Fruit fly (Drosophila melanogaster) whole organism, embryonic: ENCODE data around the gene CG14352.
A peak's percentile ranks its signal among the peaks of the same experiment; 100 is the strongest.

Source experiments
- Atf-2 ChIP-seq: fragments of 200-800 bp; sonication (Bioruptor generic); optimal IDR thresholded peaks from 2 replicates; lab custom pipeline; 2016; ENCODE audit warnings: missing biosample characterization, missing genetic modification characterization
- Bteb2 ChIP-seq: fragments of 200-800 bp; sonication (Bioruptor generic); optimal IDR thresholded peaks from 2 replicates; lab custom pipeline; 2016; ENCODE audit warnings: missing biosample characterization, missing genetic modification characterization
- CG10959 ChIP-seq: fragments of 200-800 bp; sonication (Bioruptor generic); IDR thresholded peaks from 2 replicates; pipeline ENCODE4 v1.3.6; 2022; ENCODE audit warnings: missing biosample characterization, missing genetic modification characterization
- CG11398 ChIP-seq: fragments of 200-800 bp; sonication (Bioruptor generic); optimal IDR thresholded peaks from 2 replicates; lab custom pipeline; 2016; ENCODE audit warnings: missing biosample characterization, missing genetic modification characterization
- CG13296 ChIP-seq: fragments of 200-800 bp; sonication (Bioruptor generic); optimal IDR thresholded peaks from 3 replicates; lab custom pipeline; 2018; ENCODE audit warnings: missing biosample characterization, mild to moderate bottlenecking, missing genetic modification characterization
- CG1602 ChIP-seq: fragments of 200-800 bp; sonication (Bioruptor generic); optimal IDR thresholded peaks from 3 replicates; lab custom pipeline; 2016; ENCODE audit warnings: missing biosample characterization, missing genetic modification characterization
- CG18764 ChIP-seq: fragments of 200-800 bp; sonication (Bioruptor generic); optimal IDR thresholded peaks from 3 replicates; lab custom pipeline; 2016; ENCODE audit warnings: missing biosample characterization, missing genetic modification characterization
- CG2678 ChIP-seq: fragments of 200-800 bp; sonication (Bioruptor generic); optimal IDR thresholded peaks from 3 replicates; lab custom pipeline; 2019; ENCODE audit warnings: missing biosample characterization, mild to moderate bottlenecking, missing genetic modification characterization, moderate library complexity
- CG2712 ChIP-seq: fragments of 200-800 bp; optimal IDR thresholded peaks from 3 replicates; lab custom pipeline; 2019; ENCODE audit warnings: missing biosample characterization, mild to moderate bottlenecking, missing genetic modification characterization, moderate library complexity
- CG30020 ChIP-seq: fragments of 200-800 bp; optimal IDR thresholded peaks from 2 replicates; lab custom pipeline; 2019; ENCODE audit warnings: missing biosample characterization, mild to moderate bottlenecking, missing genetic modification characterization, moderate library complexity
- CG3281 ChIP-seq: fragments of 200-800 bp; sonication (Bioruptor generic); optimal IDR thresholded peaks from 3 replicates; lab custom pipeline; 2017; ENCODE audit warnings: missing biosample characterization, mild to moderate bottlenecking, missing genetic modification characterization
- CG3726 ChIP-seq: fragments of 200-800 bp; sonication (Bioruptor generic); IDR thresholded peaks from 3 replicates; pipeline ENCODE4, ENCODE4 v1.3.6; 2022; ENCODE audit warnings: missing biosample characterization, missing genetic modification characterization
- CG4854 ChIP-seq: fragments of 200-800 bp; sonication (Bioruptor generic); optimal IDR thresholded peaks from 2 replicates; lab custom pipeline; 2016; ENCODE audit warnings: missing biosample characterization, missing genetic modification characterization, inconsistent platforms
- CG6654 ChIP-seq: fragments of 200-800 bp; sonication (Bioruptor generic); optimal IDR thresholded peaks from 2 replicates; lab custom pipeline; 2017; ENCODE audit warnings: missing biosample characterization, mild to moderate bottlenecking, missing genetic modification characterization
- CG6791 ChIP-seq: fragments of 200-800 bp; sonication (Bioruptor generic); IDR thresholded peaks from 3 replicates; pipeline ENCODE4 v1.3.6; 2022; ENCODE audit warnings: missing biosample characterization, missing genetic modification characterization; ENCODE audit not compliant: partially characterized antibody
- CG7745 ChIP-seq: fragments of 200-800 bp; sonication (Bioruptor generic); optimal IDR thresholded peaks from 2 replicates; lab custom pipeline; 2018; ENCODE audit warnings: missing biosample characterization, mild to moderate bottlenecking, missing genetic modification characterization, moderate library complexity
- CG8765 ChIP-seq: fragments of 200-800 bp; sonication (Bioruptor generic); IDR thresholded peaks from 2 replicates; pipeline ENCODE4 v1.3.6; 2022; ENCODE audit warnings: missing biosample characterization, missing genetic modification characterization
- CG9932 ChIP-seq: fragments of 200-800 bp; sonication (Bioruptor generic); IDR thresholded peaks from 2 replicates; pipeline ENCODE4 v1.3.6; 2022; ENCODE audit warnings: missing biosample characterization, missing genetic modification characterization
- Dbx ChIP-seq: fragments of 200-800 bp; sonication (Bioruptor generic); IDR thresholded peaks from 3 replicates; pipeline ENCODE4 v1.3.6; 2022; ENCODE audit warnings: missing biosample characterization, missing genetic modification characterization
- Dek ChIP-seq: fragments of 200-800 bp; sonication (Bioruptor generic); optimal IDR thresholded peaks from 3 replicates; lab custom pipeline; 2019; ENCODE audit warnings: missing biosample characterization, mild to moderate bottlenecking, missing genetic modification characterization, moderate library complexity
- Elba2 ChIP-seq: fragments of 200-800 bp; sonication (Bioruptor generic); optimal IDR thresholded peaks from 3 replicates; lab custom pipeline; 2016; ENCODE audit warnings: missing biosample characterization, missing genetic modification characterization
- Ets97D ChIP-seq: fragments of 200-800 bp; sonication (Bioruptor generic); optimal IDR thresholded peaks from 3 replicates; lab custom pipeline; 2016; ENCODE audit warnings: missing biosample characterization, missing genetic modification characterization
- Fer1 ChIP-seq: fragments of 200-800 bp; sonication (Bioruptor generic); optimal IDR thresholded peaks from 2 replicates; lab custom pipeline; 2017; ENCODE audit warnings: missing biosample characterization, mild to moderate bottlenecking, missing genetic modification characterization
- Fer2 ChIP-seq: fragments of 200-800 bp; sonication (Bioruptor generic); optimal IDR thresholded peaks from 2 replicates; lab custom pipeline; 2018; ENCODE audit warnings: missing biosample characterization, mild to moderate bottlenecking, missing genetic modification characterization, moderate library complexity
- Gsc ChIP-seq: fragments of 200-800 bp; sonication (Bioruptor generic); IDR thresholded peaks from 2 replicates; pipeline ENCODE4 v1.3.6; 2022; ENCODE audit warnings: missing biosample characterization, missing genetic modification characterization
- HLH3B ChIP-seq: fragments of 200-800 bp; sonication (Bioruptor generic); IDR thresholded peaks from 2 replicates; pipeline ENCODE4 v1.3.6; 2022; ENCODE audit warnings: missing biosample characterization, missing genetic modification characterization
- HLHmδ ChIP-seq: fragments of 200-800 bp; sonication (Bioruptor generic); optimal IDR thresholded peaks from 2 replicates; lab custom pipeline; 2018; ENCODE audit warnings: missing biosample characterization, mild to moderate bottlenecking, missing genetic modification characterization, moderate library complexity
- Hmr ChIP-seq: fragments of 200-800 bp; sonication (Bioruptor generic); optimal IDR thresholded peaks from 3 replicates; lab custom pipeline; 2017; ENCODE audit warnings: mild to moderate bottlenecking, missing biosample characterization, missing genetic modification reagents, missing genetic modification characterization
- Hmx ChIP-seq: fragments of 200-800 bp; sonication (Bioruptor generic); optimal IDR thresholded peaks from 2 replicates; lab custom pipeline; 2016; ENCODE audit warnings: missing biosample characterization, missing genetic modification characterization
- Med ChIP-seq: fragments of 200-800 bp; sonication (Bioruptor generic); peaks from one replicate; lab custom pipeline; 2016; ENCODE audit warnings: missing biosample characterization, missing genetic modification characterization, mild to moderate bottlenecking, inconsistent platforms, moderate library complexity
- NC2β ChIP-seq: fragments of 200-800 bp; sonication (Bioruptor generic); optimal IDR thresholded peaks from 2 replicates; lab custom pipeline; 2016; ENCODE audit warnings: missing biosample characterization, missing genetic modification characterization
- btn ChIP-seq: fragments of 200-800 bp; sonication (Bioruptor generic); optimal IDR thresholded peaks from 2 replicates; lab custom pipeline; 2016; ENCODE audit warnings: missing biosample characterization, missing genetic modification characterization
- cg ChIP-seq: fragments of 200-800 bp; sonication (Bioruptor generic); optimal IDR thresholded peaks from 3 replicates; lab custom pipeline; 2019; ENCODE audit warnings: missing biosample characterization, mild to moderate bottlenecking, missing genetic modification characterization, moderate library complexity
- esg ChIP-seq: fragments of 200-800 bp; sonication (Bioruptor generic); conservative IDR thresholded peaks from 2 replicates; pipeline ENCODE4 v1.3.6; 2022; ENCODE audit warnings: missing biosample characterization, missing genetic modification characterization
- fu2 ChIP-seq: fragments of 200-800 bp; sonication (Bioruptor generic); optimal IDR thresholded peaks from 2 replicates; lab custom pipeline; 2016; ENCODE audit warnings: missing biosample characterization, missing genetic modification characterization
- gce ChIP-seq: fragments of 200-800 bp; sonication (Bioruptor generic); IDR thresholded peaks from 3 replicates; pipeline ENCODE4 v1.3.6; 2022; ENCODE audit warnings: missing biosample characterization, missing genetic modification characterization
- gfzf ChIP-seq: fragments of 200-800 bp; sonication (Bioruptor generic); optimal IDR thresholded peaks from 2 replicates; lab custom pipeline; 2016; ENCODE audit warnings: missing biosample characterization, mild to moderate bottlenecking, missing genetic modification characterization, moderate library complexity
- gsb ChIP-seq: fragments of 200-800 bp; sonication (Bioruptor generic); IDR thresholded peaks from 2 replicates; pipeline ENCODE4 v1.3.6; 2022; ENCODE audit warnings: missing biosample characterization, missing genetic modification characterization
- gsb-n ChIP-seq: fragments of 200-800 bp; sonication (Bioruptor generic); optimal IDR thresholded peaks from 3 replicates; lab custom pipeline; 2018; ENCODE audit warnings: missing biosample characterization, mild to moderate bottlenecking, missing genetic modification characterization
- klu ChIP-seq: fragments of 200-800 bp; sonication (Bioruptor generic); IDR thresholded peaks from 2 replicates; pipeline ENCODE4 v1.3.6; 2022; ENCODE audit warnings: missing biosample characterization, missing genetic modification characterization
- lmd ChIP-seq: fragments of 200-800 bp; sonication (Bioruptor generic); IDR thresholded peaks from 2 replicates; pipeline ENCODE4 v1.3.6; 2022; ENCODE audit warnings: missing biosample characterization, missing genetic modification characterization
- onecut ChIP-seq: fragments of 200-800 bp; sonication (Bioruptor generic); IDR thresholded peaks from 2 replicates; pipeline ENCODE4 v1.3.6; 2022; ENCODE audit warnings: missing biosample characterization, missing genetic modification characterization
- pho ChIP-seq: fragments of 200-800 bp; sonication (Bioruptor generic); optimal IDR thresholded peaks from 2 replicates; lab custom pipeline; 2016; ENCODE audit warnings: missing biosample characterization, missing genetic modification characterization
- ranshi ChIP-seq: fragments of 200-800 bp; sonication (Bioruptor generic); IDR thresholded peaks from 2 replicates; pipeline ENCODE4 v1.3.6; 2022; ENCODE audit warnings: missing biosample characterization, missing genetic modification characterization
- sens-2 ChIP-seq: fragments of 200-800 bp; sonication (Bioruptor generic); IDR thresholded peaks from 2 replicates; pipeline ENCODE4 v1.3.6; 2022; ENCODE audit warnings: missing biosample characterization, missing genetic modification characterization
- slbo ChIP-seq: fragments of 200-800 bp; sonication (Bioruptor generic); IDR thresholded peaks from 2 replicates; pipeline ENCODE4 v1.3.6; 2022; ENCODE audit warnings: missing biosample characterization, missing genetic modification characterization
- slp2 ChIP-seq: fragments of 200-800 bp; sonication (Bioruptor generic); optimal IDR thresholded peaks from 2 replicates; lab custom pipeline; 2016; ENCODE audit warnings: missing biosample characterization, missing genetic modification characterization
- tll ChIP-seq, 2 experiments: fragments of 200-800 bp in 1 of 2; fragments of >200 bp in 1 of 2; sonication (Bioruptor generic) in 1 of 2; optimal IDR thresholded peaks; 2 replicates each; lab custom pipeline; 2017 to 2019; ENCODE audit warnings: missing biosample characterization in 2 of 2, missing genetic modification characterization in 2 of 2, mild to moderate bottlenecking in 1 of 2, moderate library complexity in 1 of 2
- tna ChIP-seq: fragments of 200-800 bp; sonication (Bioruptor generic); IDR thresholded peaks from 2 replicates; pipeline ENCODE4 v1.3.6; 2022; ENCODE audit warnings: missing biosample characterization, missing genetic modification characterization; ENCODE audit not compliant: partially characterized antibody
- usp ChIP-seq: fragments of >200 bp; optimal IDR thresholded peaks from 2 replicates; lab custom pipeline; 2017; ENCODE audit warnings: missing biosample characterization, missing genetic modification characterization
- vfl ChIP-seq: fragments of 200-800 bp; sonication (Bioruptor generic); optimal IDR thresholded peaks from 2 replicates; lab custom pipeline; 2016; ENCODE audit warnings: missing biosample characterization, missing genetic modification characterization
- vvl ChIP-seq: fragments of 200-800 bp; sonication (Bioruptor generic); IDR thresholded peaks from 2 replicates; pipeline ENCODE4 v1.3.6; 2022; ENCODE audit warnings: missing biosample characterization, missing genetic modification characterization
- z ChIP-seq: fragments of 200-800 bp; sonication (Bioruptor generic); IDR thresholded peaks from 3 replicates; pipeline ENCODE4 v1.3.6; 2022; ENCODE audit warnings: missing biosample characterization, missing genetic modification characterization

The CG14352 gene

dm6 chr2L:1636520-1636919 is 25.3 kb downstream of the CG14352 start (continued):
- TF ChIP-seq esg (no peak), CG3281 (GFP tag; lab: Kevin White, UChicago) (no peak), CG6654 (GFP tag; lab: Kevin White, UChicago) (no peak), Fer2 (no peak), CG13296 (GFP tag; lab: Kevin White, UChicago) (peak; percentile 40), sens-2 (no peak), NC2β (GFP tag; lab: Kevin White, UChicago) (no peak), Ets97D (GFP tag; lab: Kevin White, UChicago) (no peak), fu2 (GFP tag; lab: Kevin White, UChicago) (no peak), pho (no peak), klu (GFP tag; lab: Robert Waterston, UW) (no peak), cg (GFP tag; lab: Kevin White, UChicago) (peak; percentile 76), CG1602 (GFP tag; lab: Kevin White, UChicago) (no peak), Dek (tag; lab: Kevin White, UChicago) (no peak), CG7745 (no peak), Elba2 (GFP tag; lab: Kevin White, UChicago) (no peak), gsb (no peak), usp (GFP tag; lab: Kevin White, UChicago) (no peak), Gsc (GFP tag; lab: Robert Waterston, UW) (no peak), tna (no peak), HLHmδ (GFP tag; lab: Kevin White, UChicago) (no peak), CG4854 (GFP tag; lab: Kevin White, UChicago) (no peak), ranshi (GFP tag; lab: Robert Waterston, UW) (no peak), Fer1 (GFP tag; lab: Kevin White, UChicago) (peak; percentile 53), CG2678 (tag; lab: Kevin White, UChicago) (peak; percentile 16), lmd (no peak), gsb-n (no peak), gce (no peak), CG30020 (tag; lab: Kevin White, UChicago) (no peak), CG11398 (GFP tag; lab: Kevin White, UChicago) (no peak), Bteb2 (GFP tag; lab: Kevin White, UChicago) (no peak), slbo (GFP tag; lab: Robert Waterston, UW) (no peak), Atf-2 (GFP tag; lab: Kevin White, UChicago) (no peak), btn (GFP tag; lab: Kevin White, UChicago) (no peak), onecut (GFP tag; lab: Robert Waterston, UW) (no peak), Hmr (GFP tag; lab: Kevin White, UChicago) (peak; percentile 30), CG3726 (GFP tag; lab: Robert Waterston, UW) (no peak), vfl (GFP tag; lab: Kevin White, UChicago) (no peak), tll (GFP tag; optimal IDR thresholded peaks at IDR 0.05; lab: Kevin White, UChicago) (no peak), gfzf (GFP tag; lab: Kevin White, UChicago) (no peak), CG8765 (GFP tag; lab: Robert Waterston, UW) (no peak), CG2712 (tag; lab: Kevin White, UChicago) (no peak), vvl (peak; percentile 14; the same call in 1 of the 2 replicates), CG18764 (no peak), Hmx (GFP tag; lab: Kevin White, UChicago) (no peak), CG9932 (peak; percentile 19; the same call in 1 of the 2 replicates), Med (GFP tag; lab: Kevin White, UChicago) (peak; percentile 83), Dbx (GFP tag; lab: Robert Waterston, UW) (0 out of 3 replicates have a peak, but pooled peaks have one; percentile 29), CG10959 (GFP tag; lab: Robert Waterston, UW) (no peak), z (GFP tag; lab: Robert Waterston, UW) (peak; percentile 52; the same call in 1 of the 3 replicates), CG6791 (GFP tag; lab: Robert Waterston, UW) (no peak), HLH3B (GFP tag; lab: Robert Waterston, UW) (no peak), slp2 (no peak)
